Worm (Caenorhabditis elegans): ENCODE measurements around the gene ugt-56.
A peak's percentile ranks its signal among the peaks of the same experiment; 100 is the strongest.

The ugt-56 gene

DNA sequence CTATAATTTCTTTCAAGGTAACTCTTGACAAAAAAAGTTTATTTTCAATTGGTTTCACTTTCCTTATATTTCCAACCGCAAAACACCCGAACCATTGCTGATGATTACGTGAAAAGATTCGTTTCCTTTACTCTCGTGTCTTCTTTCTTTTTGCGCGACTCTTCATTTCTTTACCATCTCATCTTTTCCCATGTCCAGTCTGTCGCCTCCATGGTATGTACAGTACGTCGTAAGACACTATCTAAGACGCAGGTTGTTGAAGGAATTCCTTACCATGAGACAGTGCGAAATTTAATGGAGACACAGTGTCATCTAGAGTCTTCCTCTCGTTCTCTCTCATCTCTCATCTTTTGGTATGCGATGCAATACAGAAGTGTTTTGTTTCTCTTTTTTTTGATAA lies 41.4 kb downstream of the ugt-56 start (continued):
- TF ChIP-seq unc-62 (GFP tag; optimal IDR thresholded peaks at IDR 0.05), result peak; percentile 46
- TF ChIP-seq ztf-6 (GFP tag; IDR thresholded peaks at IDR 0.05), result no peak
- TF ChIP-seq hlh-26 (GFP tag; conservative IDR thresholded peaks at IDR 0.05), result no peak
- TF ChIP-seq ZK185.1 (tag; optimal IDR thresholded peaks at IDR 0.05; ENCODE audit: poor library complexity, severe bottlenecking), result peak; percentile 43
- TF ChIP-seq ceh-27 (GFP tag; optimal IDR thresholded peaks at IDR 0.05), result peak; percentile 34
- TF ChIP-seq tbp1 (GFP tag; optimal IDR thresholded peaks at IDR 0.05), result peak; percentile 20
- peak; percentile 50 for TF ChIP-seq somi-1 (GFP tag; optimal IDR thresholded peaks at IDR 0.05)
- TF ChIP-seq nhr-80 (tag; optimal IDR thresholded peaks at IDR 0.05), result peak; percentile 59
- TF ChIP-seq hrde-1 (tag; optimal IDR thresholded peaks at IDR 0.05; ENCODE audit: borderline replicate concordance), result no peak
- TF ChIP-seq Y67H2A.10 (GFP tag; conservative IDR thresholded peaks at IDR 0.05), result no peak
- no peak for TF ChIP-seq hlh-12 (tag; optimal IDR thresholded peaks at IDR 0.05)
- no peak for TF ChIP-seq F23B12.7 (tag; optimal IDR thresholded peaks at IDR 0.05; ENCODE audit: insufficient read depth)
- peak; percentile 35; the same call in 1 of the 2 replicates for TF ChIP-seq dox-1 (GFP tag; IDR thresholded peaks at IDR 0.05)
- no peak for TF ChIP-seq him-1 (tag; optimal IDR thresholded peaks at IDR 0.05)
- TF ChIP-seq hmg-1.2 (GFP tag; IDR thresholded peaks at IDR 0.05), result peak; percentile 66; the same call in 1 of the 2 replicates

ce11 chrV:12300780-12301460 lies 42.1 kb downstream of the ugt-56 start:
- no peak for TF ChIP-seq T07F8.4 (tag; optimal IDR thresholded peaks at IDR 0.05)
- TF ChIP-seq B0035.1 (tag; optimal IDR thresholded peaks at IDR 0.05), result no peak
- no peak for TF ChIP-seq cebp-1 (GFP tag; IDR thresholded peaks at IDR 0.05)
- TF ChIP-seq cebp-1 (tag; optimal IDR thresholded peaks at IDR 0.05), result no peak
- TF ChIP-seq F39B2.1 (GFP tag; IDR thresholded peaks at IDR 0.05), result no peak
- TF ChIP-seq F37B4.10 (GFP tag; IDR thresholded peaks at IDR 0.05), result no peak
- TF ChIP-seq hrde-1 (tag; optimal IDR thresholded peaks at IDR 0.05; ENCODE audit: borderline replicate concordance), result no peak
- TF ChIP-seq somi-1 (GFP tag; optimal IDR thresholded peaks at IDR 0.05), result peak; percentile 12
- TF ChIP-seq B0261.1 (tag; optimal IDR thresholded peaks at IDR 0.05), result no peak
- TF ChIP-seq pbrm-1 (GFP tag; IDR thresholded peaks at IDR 0.05), result 0 out of 2 replicates have a peak, but pooled peaks have one; percentile 20
- no peak for TF ChIP-seq T26A5.8 (tag; optimal IDR thresholded peaks at IDR 0.05)
- TF ChIP-seq nhr-80 (tag; optimal IDR thresholded peaks at IDR 0.05), result no peak
- TF ChIP-seq aptf-3 (GFP tag; IDR thresholded peaks at IDR 0.05), result no peak
- no peak for TF ChIP-seq C06A6.2 (GFP tag; conservative IDR thresholded peaks at IDR 0.05)
- no peak for TF ChIP-seq sptf-2 (GFP tag; optimal IDR thresholded peaks at IDR 0.05)
- TF ChIP-seq ama-1 (optimal IDR thresholded peaks at IDR 0.05), result no peak
- no peak for TF ChIP-seq ama-1 (GFP tag; optimal IDR thresholded peaks at IDR 0.05)

- peak; percentile 20 for TF ChIP-seq tlf-1 (GFP tag; optimal IDR thresholded peaks at IDR 0.05)
- TF ChIP-seq F23B12.7 (tag; optimal IDR thresholded peaks at IDR 0.05; ENCODE audit: insufficient read depth), result no peak
- no peak for TF ChIP-seq zim-3 (tag; optimal IDR thresholded peaks at IDR 0.05)
- no peak for TF ChIP-seq snpc-4 (GFP tag; optimal IDR thresholded peaks at IDR 0.05)
- peak in 2 of 4 experiments; percentile 6 to 15 for TF ChIP-seq snpc-4 (tag; optimal IDR thresholded peaks at IDR 0.05)
- TF ChIP-seq ztf-22 (GFP tag; optimal IDR thresholded peaks at IDR 0.05), result no peak
- no peak for TF ChIP-seq lsl-1 (GFP tag; optimal IDR thresholded peaks at IDR 0.05)
- TF ChIP-seq tbp1 (GFP tag; optimal IDR thresholded peaks at IDR 0.05), result no peak
- TF ChIP-seq cebp-1 (GFP tag; IDR thresholded peaks at IDR 0.05), result no peak
- TF ChIP-seq cebp-1 (tag; optimal IDR thresholded peaks at IDR 0.05), result peak; percentile 42
- 0 out of 2 replicates have a peak, but pooled peaks have one; percentile 37 for TF ChIP-seq C06A6.2 (GFP tag; conservative IDR thresholded peaks at IDR 0.05)
- no peak for TF ChIP-seq ceh-79 (tag; optimal IDR thresholded peaks at IDR 0.05)
- peak; percentile 51 for TF ChIP-seq atf-7 (tag; optimal IDR thresholded peaks at IDR 0.05)
- no peak for TF ChIP-seq snpc-1.1 (tag; optimal IDR thresholded peaks at IDR 0.05; ENCODE audit: insufficient read depth)
- no peak for TF ChIP-seq madf-3 (GFP tag; IDR thresholded peaks at IDR 0.05)
- TF ChIP-seq ztf-26 (tag; optimal IDR thresholded peaks at IDR 0.05), result peak; percentile 64
- TF ChIP-seq attf-5 (GFP tag; optimal IDR thresholded peaks at IDR 0.05), result peak; percentile 14
- peak; percentile 33 for TF ChIP-seq ZK185.1 (tag; optimal IDR thresholded peaks at IDR 0.05; ENCODE audit: poor library complexity, severe bottlenecking)
- TF ChIP-seq lin-35 (GFP tag; optimal IDR thresholded peaks at IDR 0.05), result no peak
- peak; percentile 58 for TF ChIP-seq nhr-80 (tag; optimal IDR thresholded peaks at IDR 0.05)
- no peak for TF ChIP-seq T07F8.4 (tag; optimal IDR thresholded peaks at IDR 0.05)
- no peak for TF ChIP-seq nfya-1 (tag; optimal IDR thresholded peaks at IDR 0.05; ENCODE audit: borderline replicate concordance, insufficient read depth)
Measured at ce11 chrV:12301985-12302591, 43.3 kb downstream of the ugt-56 start, which contains the start of the genes frm-7 and F55C5.17. Gene frm-7, plus strand, starts transcription at chrV:12302484. Gene F55C5.17, plus strand, starts transcription at chrV:12302541.
